Worm (Caenorhabditis elegans) whole organism, L4 larva: ENCODE results near the gene srv-11.
A peak's percentile ranks its signal among the peaks of the same experiment; 100 is the strongest.

Experiments
- D1046.2 ChIP-seq: fragments of 200-800 bp; sonication (Bioruptor generic); IDR thresholded peaks from 2 replicates; pipeline ENCODE4 v1.3.6; 2022; ENCODE audit warnings: missing genetic modification characterization, missing compliant biosample characterization
- F37D6.2 ChIP-seq: sonication (generic microtip); optimal IDR thresholded peaks from 2 replicates; lab custom pipeline; 2016; ENCODE audit warnings: mild to moderate bottlenecking, missing genetic modification characterization, missing compliant biosample characterization
- T20F7.1 ChIP-seq: fragments of 200-800 bp; sonication (Bioruptor generic); optimal IDR thresholded peaks from 2 replicates; lab custom pipeline; 2018; ENCODE audit warnings: mild to moderate bottlenecking, missing genetic modification characterization, missing compliant biosample characterization
- T26A8.4 ChIP-seq: fragments of 200-800 bp; sonication (Bioruptor generic); IDR thresholded peaks from 2 replicates; pipeline ENCODE4 v1.3.6; 2022; ENCODE audit warnings: missing genetic modification characterization, missing compliant biosample characterization
- ZK337.2 ChIP-seq: fragments of 200-800 bp; sonication (Bioruptor generic); IDR thresholded peaks from 2 replicates; pipeline ENCODE4 v1.3.6; 2022; ENCODE audit warnings: missing genetic modification reagents, missing genetic modification characterization, missing compliant biosample characterization
- aha-1 ChIP-seq: fragments of 150-350 bp; peaks from one replicate; lab custom pipeline; 2014; ENCODE audit warnings: missing biosample characterization, missing genetic modification characterization
- attf-4 ChIP-seq: sonication (generic microtip); optimal IDR thresholded peaks from 3 replicates; lab custom pipeline; 2017; ENCODE audit warnings: missing biosample characterization, missing genetic modification characterization
- ceh-62 ChIP-seq: sonication (generic microtip); optimal IDR thresholded peaks from 2 replicates; lab custom pipeline; 2017; ENCODE audit warnings: missing biosample characterization, missing genetic modification characterization
- dmd-6 ChIP-seq: fragments of 200-800 bp; sonication (Bioruptor generic); IDR thresholded peaks from 2 replicates; pipeline ENCODE4 v1.3.6; 2022; ENCODE audit warnings: missing genetic modification reagents, missing genetic modification characterization, missing compliant biosample characterization
- dmd-8 ChIP-seq: fragments of 200-800 bp; sonication (Bioruptor generic); IDR thresholded peaks from 2 replicates; pipeline ENCODE4 v1.3.6; 2022; ENCODE audit warnings: missing genetic modification characterization, missing compliant biosample characterization
- duxl-1 ChIP-seq: sonication (generic microtip); optimal IDR thresholded peaks from 2 replicates; lab custom pipeline; 2016; ENCODE audit warnings: mild to moderate bottlenecking, missing genetic modification characterization, moderate library complexity, missing compliant biosample characterization; ENCODE audit not compliant: poor library complexity
- hlh-11 ChIP-seq: fragments of 200-800 bp; sonication (Bioruptor generic); optimal IDR thresholded peaks from 2 replicates; lab custom pipeline; 2018; ENCODE audit warnings: mild to moderate bottlenecking, missing genetic modification characterization, missing compliant biosample characterization
- lim-7 ChIP-seq: fragments of 200-800 bp; sonication (Bioruptor generic); IDR thresholded peaks from 2 replicates; pipeline ENCODE4 v1.3.6; 2022; ENCODE audit warnings: missing genetic modification characterization, missing compliant biosample characterization
- lin-15B ChIP-seq: fragments of 150-350 bp; sonication (generic microtip); optimal IDR thresholded peaks from 3 replicates; lab custom pipeline; 2014; ENCODE audit warnings: missing biosample characterization, missing genetic modification characterization
- lin-38 ChIP-seq: fragments of 200-800 bp; sonication (Bioruptor generic); IDR thresholded peaks from 2 replicates; pipeline ENCODE4 v1.3.6; 2022; ENCODE audit warnings: missing genetic modification reagents, missing genetic modification characterization, missing compliant biosample characterization
- madf-5 ChIP-seq, 2 experiments: fragments of 200-800 bp; sonication (Bioruptor generic); IDR thresholded peaks; 2 replicates each; pipeline ENCODE4 v1.3.6; 2022; ENCODE audit warnings: missing compliant biosample characterization in 2 of 2, missing genetic modification characterization in 2 of 2
- madf-9 ChIP-seq: fragments of 200-800 bp; sonication (Bioruptor generic); conservative IDR thresholded peaks from 2 replicates; pipeline ENCODE4 v1.3.6; 2022; ENCODE audit warnings: missing genetic modification reagents, missing genetic modification characterization, missing compliant biosample characterization
- mep-1 ChIP-seq: fragments of 150-350 bp; sonication (generic microtip); optimal IDR thresholded peaks from 3 replicates; lab custom pipeline; 2014; ENCODE audit warnings: missing biosample characterization, missing genetic modification characterization
- pha-4 ChIP-seq, 2 experiments: fragments of 150-350 bp in 1 of 2; fragments of 200-800 bp in 1 of 2; sonication (Bioruptor generic) in 1 of 2; IDR thresholded peaks in 1 of 2; optimal IDR thresholded peaks in 1 of 2; 2 replicates each; pipeline versions ENCODE4 v1.3.6 to Lab custom; 2014 to 2022; ENCODE audit warnings: missing genetic modification characterization in 2 of 2, missing genetic modification reagents in 2 of 2, missing biosample characterization in 1 of 2, missing compliant biosample characterization in 1 of 2
- php-3 ChIP-seq: fragments of 200-800 bp; sonication (Bioruptor generic); IDR thresholded peaks from 2 replicates; pipeline ENCODE4 v1.3.6; 2022; ENCODE audit warnings: missing genetic modification reagents, missing genetic modification characterization, missing compliant biosample characterization
- pqm-1 ChIP-seq: sonication (generic microtip); optimal IDR thresholded peaks from 2 replicates; lab custom pipeline; 2017; ENCODE audit warnings: missing biosample characterization, missing genetic modification characterization
- saeg-2 ChIP-seq: fragments of 200-800 bp; sonication (Bioruptor generic); IDR thresholded peaks from 2 replicates; pipeline ENCODE4 v1.3.6; 2022; ENCODE audit warnings: missing genetic modification reagents, missing genetic modification characterization, missing compliant biosample characterization
- snpc-1.2 ChIP-seq: fragments of 200-800 bp; sonication (Bioruptor generic); IDR thresholded peaks from 2 replicates; pipeline ENCODE4 v1.3.6; 2022; ENCODE audit warnings: missing genetic modification reagents, missing genetic modification characterization, missing compliant biosample characterization
- tra-1 ChIP-seq: fragments of 200-800 bp; sonication (Bioruptor generic); IDR thresholded peaks from 2 replicates; pipeline ENCODE4 v1.3.6; 2022; ENCODE audit warnings: missing genetic modification reagents, missing genetic modification characterization, missing compliant biosample characterization
- unc-62 ChIP-seq, 3 experiments: fragments of 150-350 bp in 1 of 3; sonication (generic microtip); optimal IDR thresholded peaks in 2 of 3; peaks in 1 of 3; 1 replicate in 1 of 3; 2 replicates in 2 of 3; lab custom pipeline; 2014 to 2017; ENCODE audit warnings: missing biosample characterization in 3 of 3, missing genetic modification characterization in 3 of 3, missing genetic modification reagents in 3 of 3, missing genotype in 1 of 3
- zfp-2 ChIP-seq: sonication (generic microtip); optimal IDR thresholded peaks from 2 replicates; lab custom pipeline; 2016; ENCODE audit warnings: mild to moderate bottlenecking, missing genetic modification characterization, missing compliant biosample characterization
- zip-11 ChIP-seq: fragments of 200-800 bp; sonication (Bioruptor generic); IDR thresholded peaks from 2 replicates; pipeline ENCODE4 v1.3.6; 2022; ENCODE audit warnings: missing genetic modification characterization, missing compliant biosample characterization

srv-11 gene

ce11 chrIV:16238555-16238954 is 17.1 kb upstream of the srv-11 start, which contains the start of gene srw-61:
srw-61 (minus strand) TSS chrIV:16238655.
- TF ChIP-seq pha-4 (GFP tag; IDR thresholded peaks at IDR 0.05; lab: Robert Waterston, UW) (no peak), pha-4 (tag; optimal IDR thresholded peaks at IDR 0.05; lab: Kevin White, UChicago) (no peak), T26A8.4 (GFP tag; lab: Robert Waterston, UW) (no peak), php-3 (GFP tag; lab: Robert Waterston, UW) (no peak), duxl-1 (tag; lab: Kevin White, UChicago) (no peak), dmd-8 (no peak), attf-4 (tag; lab: Kevin White, UChicago) (no peak), zfp-2 (tag; lab: Kevin White, UChicago) (no peak), dmd-6 (GFP tag; lab: Robert Waterston, UW) (no peak), mep-1 (tag; lab: Kevin White, UChicago) (no peak)

ce11 chrIV:16236827-16237226 is 15.4 kb upstream of the srv-11 start:
- TF ChIP-seq aha-1 (tag; lab: Kevin White, UChicago), result no peak
- TF ChIP-seq snpc-1.2, result peak; percentile 64
- TF ChIP-seq ceh-62 (tag; lab: Kevin White, UChicago), result no peak

ce11 chrIV:16233028-16233427 is 11.6 kb upstream of the srv-11 start, which contains the start of the genes hpa-1 and irld-39:
hpa-1 (minus strand) TSS chrIV:16233128.
irld-39 (plus strand) TSS chrIV:16233148.
- TF ChIP-seq D1046.2 (GFP tag; lab: Robert Waterston, UW) (no peak), aha-1 (tag; lab: Kevin White, UChicago) (no peak), saeg-2 (GFP tag; lab: Robert Waterston, UW) (no peak)

ce11 chrIV:16230464-16230863 is 9.0 kb upstream of the srv-11 start:
- TF ChIP-seq unc-62 (GFP tag; optimal IDR thresholded peaks at IDR 0.05 in 1 of 2; lab: Kevin White, UChicago) (peak in 1 of 2 experiments; percentile 90), unc-62 (tag; optimal IDR thresholded peaks at IDR 0.05; lab: Kevin White, UChicago) (no peak), madf-5 (GFP tag; IDR thresholded peaks at IDR 0.05; lab: Robert Waterston, UW) (no peak), aha-1 (tag; lab: Kevin White, UChicago) (no peak)

ce11 chrIV:16225747-16226146 is 4.3 kb upstream of the srv-11 start, which contains the start of gene H25K10.4:
H25K10.4 (plus strand) TSS chrIV:16226047.
- TF ChIP-seq zip-11 (no peak), ZK337.2 (no peak), tra-1 (GFP tag; lab: Robert Waterston, UW) (no peak), lin-38 (no peak), lim-7 (GFP tag; lab: Robert Waterston, UW) (no peak), duxl-1 (tag; lab: Kevin White, UChicago) (no peak), F37D6.2 (no peak), hlh-11 (tag; lab: Kevin White, UChicago) (no peak)
- TF ChIP-seq, all 104 proteins: peak for 0

- no peak for TF ChIP-seq lin-15B (tag; lab: Kevin White, UChicago)
- TF ChIP-seq T20F7.1 (GFP tag; lab: Kevin White, UChicago), result no peak
- TF ChIP-seq snpc-1.2, result peak; percentile 78
- no peak for TF ChIP-seq pqm-1 (tag; lab: Kevin White, UChicago)
These were observed 771 bp downstream of the srv-11 start for ce11 chrIV:16220688-16221087.

ce11 chrIV:16216165-16216564 is 5.3 kb downstream of the srv-11 start:
- TF ChIP-seq snpc-1.2 (peak; percentile 57; the same call in 1 of the 2 replicates), unc-62 (GFP tag; optimal IDR thresholded peaks at IDR 0.05 in 1 of 2; lab: Kevin White, UChicago) (peak in 1 of 2 experiments; percentile 18), unc-62 (tag; optimal IDR thresholded peaks at IDR 0.05; lab: Kevin White, UChicago) (no peak), madf-9 (GFP tag; lab: Robert Waterston, UW) (no peak)
